Worm (Caenorhabditis elegans): ENCODE results near the gene col-92.

Gene col-92

DNA sequence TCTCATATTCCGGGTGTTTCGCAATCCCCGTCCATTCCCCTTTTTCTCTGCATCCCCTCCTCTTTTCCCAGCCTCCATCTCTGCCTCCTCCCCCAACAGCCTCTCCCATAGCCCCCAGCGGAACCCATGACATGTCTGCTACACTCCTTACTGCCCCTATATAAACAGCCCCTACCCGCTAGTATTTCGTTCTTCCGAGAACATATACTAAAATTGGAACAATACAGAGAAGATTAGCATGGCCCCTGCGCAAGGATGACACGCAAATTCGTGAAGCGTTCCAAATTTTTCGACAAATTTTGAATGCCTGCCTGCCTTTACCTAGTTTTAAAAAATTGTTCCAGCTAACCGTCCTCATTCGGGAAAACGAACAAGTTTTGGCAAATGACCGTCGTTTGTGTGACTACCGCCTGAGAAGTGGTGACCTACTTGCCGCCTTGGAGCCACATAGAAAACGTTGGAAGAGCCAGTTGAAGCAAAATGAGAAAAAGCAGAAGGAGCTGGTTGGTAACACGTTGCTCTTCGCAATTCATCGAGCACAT lies 6.5 kb upstream of the col-92 start (continued):
- TF ChIP-seq nhr-77 (tag; optimal IDR thresholded peaks at IDR 0.05) (peak; percentile 81), egl-27 (tag; optimal IDR thresholded peaks at IDR 0.05) (peak; percentile 93), mbf-1 (tag; optimal IDR thresholded peaks at IDR 0.05) (peak; percentile 36), sma-3 (GFP tag; optimal IDR thresholded peaks at IDR 0.05) (peak; percentile 95), fos-1 (tag; optimal IDR thresholded peaks at IDR 0.05) (peak; percentile 80), lin-11 (tag; optimal IDR thresholded peaks at IDR 0.05) (peak; percentile 83), ztf-4 (tag; optimal IDR thresholded peaks at IDR 0.05) (peak; percentile 95), lin-13 (GFP tag; optimal IDR thresholded peaks at IDR 0.05) (peak; percentile 97), ceh-82 (tag; optimal IDR thresholded peaks at IDR 0.05) (peak; percentile 86), peb-1 (tag; optimal IDR thresholded peaks at IDR 0.05) (no peak), lsy-2 (tag; optimal IDR thresholded peaks at IDR 0.05) (peak; percentile 93 to 94), elt-3 (tag; optimal IDR thresholded peaks at IDR 0.05) (no peak), nhr-23 (tag; optimal IDR thresholded peaks at IDR 0.05) (no peak), nhr-21 (tag; optimal IDR thresholded peaks at IDR 0.05) (peak; percentile 98), snpc-4 (tag; optimal IDR thresholded peaks at IDR 0.05) (peak; percentile 100), unc-39 (tag; optimal IDR thresholded peaks at IDR 0.05) (no peak), nhr-25 (tag; optimal IDR thresholded peaks at IDR 0.05) (peak; percentile 94), gmeb-1 (tag; optimal IDR thresholded peaks at IDR 0.05) (peak; percentile 93), unc-62 (GFP tag; optimal IDR thresholded peaks at IDR 0.05) (no peak)

DNA sequence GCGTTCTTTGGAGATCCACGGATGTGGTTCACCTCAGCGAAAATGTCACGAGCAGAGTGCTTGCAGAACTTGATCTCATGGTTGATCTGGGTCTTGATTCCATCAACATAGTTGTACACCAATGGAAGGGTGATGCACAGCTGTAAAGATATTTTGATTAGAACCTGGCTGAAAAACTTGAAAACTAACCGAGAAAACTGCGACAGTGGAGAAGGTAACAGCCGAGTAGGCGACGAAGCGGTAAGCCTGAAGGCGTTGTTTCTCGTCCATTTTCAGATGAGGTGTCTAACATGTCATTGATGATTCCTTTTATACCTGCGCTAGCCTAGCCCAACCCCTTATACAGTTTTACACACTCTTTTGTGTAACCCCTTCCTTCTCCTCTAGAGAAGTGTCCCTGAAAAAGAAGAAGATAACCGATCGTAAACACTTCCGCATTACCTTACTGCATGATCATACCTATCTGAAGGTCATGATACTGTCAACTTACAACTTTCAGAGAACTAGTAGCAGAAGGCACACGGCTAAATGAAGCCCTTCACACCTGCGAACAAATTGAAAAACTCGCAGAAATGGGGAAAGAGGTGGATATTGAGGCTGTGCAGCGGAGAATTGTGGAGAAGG lies 4.6 kb upstream of the col-92 start, which contains the start of gene col-94:
TSS of gene col-94 (minus strand) at position 313 of the 624 bp plus-strand sequence.
- no peak for TF ChIP-seq R02D3.7 (tag; optimal IDR thresholded peaks at IDR 0.05)
- no peak for TF ChIP-seq nhr-237 (tag; optimal IDR thresholded peaks at IDR 0.05)
- TF ChIP-seq lsy-2 (tag; optimal IDR thresholded peaks at IDR 0.05), result no peak
- TF ChIP-seq ceh-82 (tag; optimal IDR thresholded peaks at IDR 0.05), result no peak
- no peak for TF ChIP-seq lin-11 (tag; optimal IDR thresholded peaks at IDR 0.05)
- no peak for TF ChIP-seq sem-4 (tag; optimal IDR thresholded peaks at IDR 0.05)
- TF ChIP-seq blmp-1 (tag; optimal IDR thresholded peaks at IDR 0.05; ENCODE audit: insufficient read depth), result no peak
- peak; percentile 0 for TF ChIP-seq fos-1 (tag; optimal IDR thresholded peaks at IDR 0.05)
- TF ChIP-seq sma-3 (GFP tag; optimal IDR thresholded peaks at IDR 0.05), result no peak
- peak; percentile 27 for TF ChIP-seq crh-2 (tag; optimal IDR thresholded peaks at IDR 0.05)
- TF ChIP-seq ama-1 (optimal IDR thresholded peaks at IDR 0.05), result peak; percentile 45
- TF ChIP-seq Y55F3AM.14 (GFP tag; optimal IDR thresholded peaks at IDR 0.05), result no peak
- no peak for TF ChIP-seq ztf-4 (tag; optimal IDR thresholded peaks at IDR 0.05)
- TF ChIP-seq skn-1 (tag; optimal IDR thresholded peaks at IDR 0.05), result no peak
- TF ChIP-seq nhr-10 (tag; optimal IDR thresholded peaks at IDR 0.05), result no peak
- TF ChIP-seq aly-2 (tag; optimal IDR thresholded peaks at IDR 0.05), result no peak
- TF ChIP-seq unc-55 (GFP tag; optimal IDR thresholded peaks at IDR 0.05), result no peak
- TF ChIP-seq C34F6.9 (tag; optimal IDR thresholded peaks at IDR 0.05), result no peak
- no peak for TF ChIP-seq ztf-11 (tag; optimal IDR thresholded peaks at IDR 0.05)
- peak; percentile 39 for TF ChIP-seq nhr-25 (tag; optimal IDR thresholded peaks at IDR 0.05)
- TF ChIP-seq peb-1 (tag; optimal IDR thresholded peaks at IDR 0.05), result no peak
- TF ChIP-seq nhr-23 (tag; optimal IDR thresholded peaks at IDR 0.05), result no peak
- no peak for TF ChIP-seq ZK546.5 (tag; optimal IDR thresholded peaks at IDR 0.05)
- TF ChIP-seq mdl-1 (tag; optimal IDR thresholded peaks at IDR 0.05), result no peak
- TF ChIP-seq unc-39 (tag; optimal IDR thresholded peaks at IDR 0.05), result no peak
- peak; percentile 6 for TF ChIP-seq snpc-4 (tag; optimal IDR thresholded peaks at IDR 0.05)
- TF ChIP-seq nhr-129 (tag; optimal IDR thresholded peaks at IDR 0.05), result no peak

ce11 chrIII:10986438-10986837 lies 3.4 kb upstream of the col-92 start:
- TF ChIP-seq blmp-1 (tag; optimal IDR thresholded peaks at IDR 0.05; ENCODE audit: insufficient read depth), result peak; percentile 16

DNA sequence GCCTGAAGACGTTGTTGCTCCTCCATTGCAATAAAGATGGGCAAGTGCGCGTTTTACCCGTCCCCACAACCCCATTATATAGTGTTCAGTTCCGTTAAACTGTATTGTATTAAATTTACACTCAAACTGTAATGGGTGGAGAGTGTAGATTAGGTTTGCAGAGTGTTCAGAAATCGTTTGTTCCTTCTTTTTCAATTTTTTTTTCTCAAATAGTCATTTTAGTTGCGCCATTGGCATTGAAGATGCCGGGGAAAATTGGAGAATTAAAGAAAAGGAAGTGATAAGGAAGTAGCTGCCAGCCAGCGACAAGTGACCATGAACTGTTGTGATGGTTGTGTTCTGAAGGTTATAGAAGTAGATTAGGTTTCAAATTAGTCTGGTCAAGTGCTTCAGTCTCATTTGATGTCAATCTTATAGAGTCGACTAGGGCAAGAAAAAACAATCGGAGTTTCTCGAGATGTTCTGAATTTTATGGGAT lies 2.5 kb upstream of the col-92 start, which contains the start of gene col-93:
TSS of gene col-93 (minus strand) at position 51 of the 478 bp plus-strand sequence.
- TF ChIP-seq blmp-1 (tag; optimal IDR thresholded peaks at IDR 0.05; ENCODE audit: insufficient read depth) (peak; percentile 24), nhr-25 (tag; optimal IDR thresholded peaks at IDR 0.05) (peak; percentile 21), lin-39 (tag; optimal IDR thresholded peaks at IDR 0.05) (no peak), aly-2 (tag; optimal IDR thresholded peaks at IDR 0.05) (no peak)
